Worm (Caenorhabditis elegans) whole organism, L3 larva: ENCODE measurements around the gene R10E4.11.

ENCODE experiments used
- R02D3.7 ChIP-seq: fragments of 150-350 bp; optimal IDR thresholded peaks from 2 replicates; lab custom pipeline; 2014; ENCODE audit warnings: missing biosample characterization, missing genetic modification characterization
- ZK546.5 ChIP-seq: sonication (generic microtip); optimal IDR thresholded peaks from 2 replicates; lab custom pipeline; 2017; ENCODE audit warnings: missing biosample characterization, missing genetic modification characterization
- aly-2 ChIP-seq: fragments of 150-350 bp; optimal IDR thresholded peaks from 2 replicates; lab custom pipeline; 2014; ENCODE audit warnings: missing biosample characterization, missing genetic modification characterization
- ama-1 ChIP-seq: fragments of 150-350 bp; optimal IDR thresholded peaks from 2 replicates; lab custom pipeline; 2018
- ceh-28 ChIP-seq: fragments of 150-350 bp; optimal IDR thresholded peaks from 2 replicates; lab custom pipeline; 2014; ENCODE audit warnings: missing biosample characterization, missing genetic modification reagents, missing genetic modification characterization
- ceh-9 ChIP-seq: sonication (generic microtip); optimal IDR thresholded peaks from 2 replicates; lab custom pipeline; 2018; ENCODE audit warnings: missing biosample characterization, missing genetic modification characterization
- daf-12 ChIP-seq: fragments of 150-350 bp; optimal IDR thresholded peaks from 2 replicates; lab custom pipeline; 2014; ENCODE audit warnings: missing biosample characterization, missing genetic modification reagents, missing genetic modification characterization
- egl-5 ChIP-seq: fragments of 150-350 bp; optimal IDR thresholded peaks from 2 replicates; lab custom pipeline; 2017; ENCODE audit warnings: missing biosample characterization, missing genetic modification reagents, missing genetic modification characterization, inconsistent platforms
- elt-1 ChIP-seq: fragments of 150-350 bp; optimal IDR thresholded peaks from 2 replicates; lab custom pipeline; 2014; ENCODE audit warnings: missing biosample characterization, missing genetic modification characterization
- elt-2 ChIP-seq: sonication (generic microtip); optimal IDR thresholded peaks from 2 replicates; lab custom pipeline; 2016; ENCODE audit warnings: missing genetic modification reagents, mild to moderate bottlenecking, missing genetic modification characterization, missing compliant biosample characterization
- elt-3 ChIP-seq, 3 experiments: fragments of 150-350 bp in 1 of 3; sonication (generic microtip) in 2 of 3; optimal IDR thresholded peaks; 2 replicates in 2 of 3; 4 replicates in 1 of 3; lab custom pipeline; 2014 to 2017; ENCODE audit warnings: missing biosample characterization in 3 of 3, missing genetic modification characterization in 3 of 3
- fkh-10 ChIP-seq: sonication (generic microtip); optimal IDR thresholded peaks from 2 replicates; lab custom pipeline; 2017; ENCODE audit warnings: missing biosample characterization, missing genetic modification reagents, missing genetic modification characterization
- hmg-11 ChIP-seq: sonication (generic microtip); optimal IDR thresholded peaks from 2 replicates; lab custom pipeline; 2016; ENCODE audit warnings: missing genetic modification characterization, missing compliant biosample characterization
- jun-1 ChIP-seq: fragments of 150-350 bp; optimal IDR thresholded peaks from 2 replicates; lab custom pipeline; 2014; ENCODE audit warnings: missing biosample characterization, missing genetic modification reagents, missing genetic modification characterization
- lin-15B ChIP-seq: fragments of 150-350 bp; optimal IDR thresholded peaks from 2 replicates; lab custom pipeline; 2014; ENCODE audit warnings: missing biosample characterization, missing genetic modification characterization
- lin-39 ChIP-seq: fragments of 150-350 bp; optimal IDR thresholded peaks from 2 replicates; lab custom pipeline; 2018; ENCODE audit warnings: missing biosample characterization, missing genetic modification reagents, missing genetic modification characterization
- lsy-12 ChIP-seq: sonication (generic microtip); optimal IDR thresholded peaks from 2 replicates; lab custom pipeline; 2016; ENCODE audit warnings: mild to moderate bottlenecking, missing genetic modification characterization, missing compliant biosample characterization
- mdl-1 ChIP-seq: fragments of 150-350 bp; optimal IDR thresholded peaks from 2 replicates; lab custom pipeline; 2014; ENCODE audit warnings: missing biosample characterization, missing genetic modification characterization
- mml-1 ChIP-seq: fragments of 150-350 bp; sonication (generic microtip); optimal IDR thresholded peaks from 3 replicates; lab custom pipeline; 2014; ENCODE audit warnings: missing biosample characterization, missing genetic modification characterization
- nfya-1 ChIP-seq: sonication (generic microtip); optimal IDR thresholded peaks from 2 replicates; lab custom pipeline; 2017; ENCODE audit warnings: missing genetic modification characterization, mild to moderate bottlenecking, missing compliant biosample characterization, antibody characterized with exemption, moderate library complexity; ENCODE audit not compliant: insufficient read depth
- nhr-12 ChIP-seq: fragments of 150-350 bp; optimal IDR thresholded peaks from 2 replicates; lab custom pipeline; 2014; ENCODE audit warnings: missing biosample characterization, missing genetic modification characterization
- nhr-23 ChIP-seq: fragments of 150-350 bp; optimal IDR thresholded peaks from 2 replicates; lab custom pipeline; 2014; ENCODE audit warnings: missing biosample characterization, missing genetic modification reagents, missing genetic modification characterization
- nhr-237 ChIP-seq: fragments of 150-350 bp; optimal IDR thresholded peaks from 2 replicates; lab custom pipeline; 2014; ENCODE audit warnings: missing biosample characterization, missing genetic modification characterization
- nhr-25 ChIP-seq: sonication (generic microtip); optimal IDR thresholded peaks from 2 replicates; lab custom pipeline; 2017; ENCODE audit warnings: missing biosample characterization, missing genetic modification characterization
- nhr-28 ChIP-seq: fragments of 150-350 bp; optimal IDR thresholded peaks from 2 replicates; lab custom pipeline; 2014; ENCODE audit warnings: missing biosample characterization, missing genetic modification characterization
- nhr-43 ChIP-seq: sonication (generic microtip); optimal IDR thresholded peaks from 2 replicates; lab custom pipeline; 2016; ENCODE audit warnings: mild to moderate bottlenecking, missing genetic modification characterization, missing compliant biosample characterization; ENCODE audit not compliant: poor library complexity, severe bottlenecking
- nhr-67 ChIP-seq: fragments of 150-350 bp; optimal IDR thresholded peaks from 2 replicates; lab custom pipeline; 2014; ENCODE audit warnings: missing biosample characterization, missing genetic modification characterization
- nhr-76 ChIP-seq: fragments of 150-350 bp; sonication (generic microtip); optimal IDR thresholded peaks from 5 replicates; lab custom pipeline; 2014; ENCODE audit warnings: missing biosample characterization, missing genetic modification characterization
- pha-4 ChIP-seq: fragments of 150-350 bp; optimal IDR thresholded peaks from 2 replicates; lab custom pipeline; 2014; ENCODE audit warnings: missing biosample characterization, missing genetic modification reagents, missing genetic modification characterization
- sea-2 ChIP-seq: fragments of 150-350 bp; sonication (generic microtip); optimal IDR thresholded peaks from 4 replicates; lab custom pipeline; 2014; ENCODE audit warnings: missing biosample characterization, missing genetic modification reagents, missing genetic modification characterization
- snpc-4 ChIP-seq: fragments of 150-350 bp; optimal IDR thresholded peaks from 2 replicates; lab custom pipeline; 2014; ENCODE audit warnings: missing biosample characterization, missing genetic modification characterization
- tbx-2 ChIP-seq: sonication (generic microtip); optimal IDR thresholded peaks from 2 replicates; lab custom pipeline; 2016; ENCODE audit warnings: mild to moderate bottlenecking, missing genetic modification characterization, missing compliant biosample characterization
- unc-39 ChIP-seq: sonication (generic microtip); optimal IDR thresholded peaks from 4 replicates; lab custom pipeline; 2017; ENCODE audit warnings: missing biosample characterization, missing genetic modification characterization
- zag-1 ChIP-seq: fragments of 150-350 bp; optimal IDR thresholded peaks from 2 replicates; lab custom pipeline; 2014; ENCODE audit warnings: missing biosample characterization, missing genetic modification characterization
- ztf-4 ChIP-seq: fragments of 150-350 bp; optimal IDR thresholded peaks from 2 replicates; lab custom pipeline; 2014; ENCODE audit warnings: missing biosample characterization, missing genetic modification characterization

Gene R10E4.11

ce11 chrIII:4278203-4278602, 22.6 kb downstream of the R10E4.11 start:
- TF ChIP-seq aly-2 (no peak), nhr-23 (no peak), zag-1 (no peak), nhr-12 (tag; lab: Kevin White, UChicago) (no peak), lin-15B (no peak), elt-1 (tag; lab: Kevin White, UChicago) (no peak)

ce11 chrIII:4277762-4278161, 23.1 kb downstream of the R10E4.11 start:
- TF ChIP-seq elt-3 (tag; optimal IDR thresholded peaks at IDR 0.05; lab: Kevin White, UChicago) (no peak), unc-39 (tag; lab: Kevin White, UChicago) (no peak), snpc-4 (tag; lab: Kevin White, UChicago) (no peak), hmg-11 (no peak), lin-15B (no peak), ZK546.5 (tag; lab: Kevin White, UChicago) (no peak), elt-2 (tag; lab: Kevin White, UChicago) (no peak), daf-12 (no peak), fkh-10 (GFP tag; lab: Kevin White, UChicago) (no peak), nfya-1 (tag; lab: Kevin White, UChicago) (no peak), ceh-9 (tag; lab: Kevin White, UChicago) (no peak)

ce11 chrIII:4276277-4276676, 24.6 kb downstream of the R10E4.11 start:
- TF ChIP-seq fkh-10 (GFP tag; lab: Kevin White, UChicago) (no peak), nhr-76 (tag; lab: Kevin White, UChicago) (no peak), ceh-28 (tag; lab: Kevin White, UChicago) (no peak), mml-1 (tag; lab: Kevin White, UChicago) (no peak)

ce11 chrIII:4275704-4276103, 25.1 kb downstream of the R10E4.11 start:
- TF ChIP-seq nhr-23 (no peak), nhr-67 (tag; lab: Kevin White, UChicago) (no peak), sea-2 (no peak), nhr-43 (no peak), lin-15B (peak; percentile 17), nfya-1 (tag; lab: Kevin White, UChicago) (peak; percentile 98), ztf-4 (no peak), nhr-25 (tag; lab: Kevin White, UChicago) (no peak)
- TF ChIP-seq, all 47 proteins: peak for 2

- TF ChIP-seq mml-1 (tag; lab: Kevin White, UChicago) (peak; percentile 27), mdl-1 (tag; lab: Kevin White, UChicago) (no peak), lsy-12 (tag; lab: Kevin White, UChicago) (no peak)
- TF ChIP-seq, all 47 proteins: peak for 1
These were observed 26.3 kb downstream of the R10E4.11 start for ce11 chrIII:4274524-4274923.

ce11 chrIII:4272864-4273263, 28.0 kb downstream of the R10E4.11 start:
- TF ChIP-seq mml-1 (tag; lab: Kevin White, UChicago) (peak; percentile 43), ama-1 (lab: Kevin White, UChicago) (no peak)

ce11 chrIII:4271059-4271458, 29.8 kb downstream of the R10E4.11 start:
- TF ChIP-seq egl-5 (no peak), mml-1 (tag; lab: Kevin White, UChicago) (no peak)

ce11 chrIII:4269220-4269935, 31.5 kb downstream of the R10E4.11 start, which contains the start of the genes sftb-1 and R10E4.1:
Gene sftb-1 (minus strand): TSS chrIII:4269270.
Gene R10E4.1 (plus strand): TSS chrIII:4269743.
- TF ChIP-seq hmg-11: peak; percentile 41
- TF ChIP-seq daf-12: no peak
- TF ChIP-seq mdl-1 (tag; lab: Kevin White, UChicago): no peak
- TF ChIP-seq ceh-9 (tag; lab: Kevin White, UChicago): no peak
- TF ChIP-seq fkh-10 (GFP tag; lab: Kevin White, UChicago): no peak
- TF ChIP-seq mml-1 (tag; lab: Kevin White, UChicago): no peak
- peak; percentile 58 for TF ChIP-seq R02D3.7 (tag; lab: Kevin White, UChicago)
- TF ChIP-seq ztf-4: no peak
- no peak for TF ChIP-seq nhr-67 (tag; lab: Kevin White, UChicago)
- TF ChIP-seq nfya-1 (tag; lab: Kevin White, UChicago): peak; percentile 82
- no peak for TF ChIP-seq egl-5
- TF ChIP-seq jun-1 (tag; lab: Kevin White, UChicago): peak; percentile 37
- TF ChIP-seq nhr-43: peak; percentile 30
- TF ChIP-seq elt-2 (tag; lab: Kevin White, UChicago): peak; percentile 30
- no peak for TF ChIP-seq nhr-237 (tag; lab: Kevin White, UChicago)
- peak; percentile 77 for TF ChIP-seq lin-39
- TF ChIP-seq pha-4: peak; percentile 69
- peak; percentile 81 for TF ChIP-seq snpc-4 (tag; lab: Kevin White, UChicago)
- no peak for TF ChIP-seq unc-39 (tag; lab: Kevin White, UChicago)
- TF ChIP-seq ama-1 (lab: Kevin White, UChicago): no peak
- no peak for TF ChIP-seq elt-3 (tag; optimal IDR thresholded peaks at IDR 0.05; lab: Kevin White, UChicago)
- peak; percentile 23 for TF ChIP-seq tbx-2
- peak; percentile 75 for TF ChIP-seq lin-15B
- TF ChIP-seq ceh-28 (tag; lab: Kevin White, UChicago): peak; percentile 22
- peak; percentile 68 for TF ChIP-seq nhr-25 (tag; lab: Kevin White, UChicago)
- no peak for TF ChIP-seq nhr-28 (tag; lab: Kevin White, UChicago)
